Fruit fly (Drosophila melanogaster) whole organism, larva: ENCODE measurements around the gene Tgs1.

Experiments
- noc ChIP-seq: fragments of 200-800 bp; sonication (Bioruptor generic); optimal IDR thresholded peaks from 3 replicates; lab custom pipeline; 2019; ENCODE audit warnings: missing biosample characterization, mild to moderate bottlenecking, missing genetic modification characterization, moderate library complexity

Tgs1 gene

dm6 chr3R:18255281-18255680 lies at the start of gene Tgs1, which contains the start of the genes Ada2a, Polr2D and moi:
TSS of gene Tgs1 (plus strand) at chr3R:18255530.
TSS of gene Ada2a (minus strand) at chr3R:18255487.
TSS of gene Polr2D (minus strand) at chr3R:18255487.
TSS of gene moi (plus strand) at chr3R:18255530.
- TF ChIP-seq noc, result no peak

dm6 chr3R:18208479-18208878 lies 46.9 kb upstream of the Tgs1 start, which contains the start of gene CG44158:
TSS of gene CG44158 (plus strand) at chr3R:18208779.
- TF ChIP-seq noc, result no peak

dm6 chr3R:18215300-18215699 lies 40.0 kb upstream of the Tgs1 start:
- TF ChIP-seq noc, result no peak

- no peak for TF ChIP-seq noc
Observed at dm6 chr3R:18215900-18216299, 39.4 kb upstream of the Tgs1 start, which contains the start of gene CG14314. TSS of gene CG14314 (plus strand) at chr3R:18216142.

- peak; percentile 92 for TF ChIP-seq noc
Observed at dm6 chr3R:18220211-18220749, 35.0 kb upstream of the Tgs1 start, which contains the start of the genes CG7988 and CG7183. TSS of gene CG7988 (plus strand) at chr3R:18220526. TSS of gene CG7183 (minus strand) at chr3R:18220699.

dm6 chr3R:18223434-18223833 lies 31.9 kb upstream of the Tgs1 start, which contains the start of the genes mTerf5 and Non3:
TSS of gene mTerf5 (minus strand) at chr3R:18223682.
TSS of gene Non3 (plus strand) at chr3R:18223722.
- TF ChIP-seq noc, result peak; percentile 54

dm6 chr3R:18226043-18226808 lies 29.1 kb upstream of the Tgs1 start, which contains the start of the genes CG7168 and Mdh2:
TSS of gene CG7168 (minus strand) at chr3R:18226082.
TSS of gene Mdh2 (plus strand) at chr3R:18226396.
- TF ChIP-seq noc, result no peak

- TF ChIP-seq noc, result no peak
Observed at dm6 chr3R:18226809-18227157, 28.5 kb upstream of the Tgs1 start.

- no peak for TF ChIP-seq noc
Observed at dm6 chr3R:18227385-18227784, 27.9 kb upstream of the Tgs1 start.

dm6 chr3R:18228713-18229222 lies 26.6 kb upstream of the Tgs1 start:
- no peak for TF ChIP-seq noc

dm6 chr3R:18230229-18230628 lies 25.1 kb upstream of the Tgs1 start:
- TF ChIP-seq noc, result no peak

- no peak for TF ChIP-seq noc
Observed at dm6 chr3R:18232187-18232586, 23.1 kb upstream of the Tgs1 start.

dm6 chr3R:18234699-18235257 lies 20.6 kb upstream of the Tgs1 start:
- TF ChIP-seq noc, result no peak

- TF ChIP-seq noc, result no peak
Observed at dm6 chr3R:18235879-18236278, 19.5 kb upstream of the Tgs1 start, which contains the start of gene repo. TSS of gene repo (plus strand) at chr3R:18236192.

dm6 chr3R:18242089-18242955 lies 13.0 kb upstream of the Tgs1 start, which contains the start of the genes CG7156 and 14-3-3epsilon:
TSS of gene CG7156 (minus strand) at chr3R:18242159.
TSS of gene 14-3-3epsilon (plus strand) at chr3R:18242531.
- TF ChIP-seq noc, result peak; percentile 34

- no peak for TF ChIP-seq noc
Observed at dm6 chr3R:18243000-18243399, 12.3 kb upstream of the Tgs1 start.
